Worm (Caenorhabditis elegans): Measurements from ENCODE around the gene lgmn-1.

Gene lgmn-1

DNA sequence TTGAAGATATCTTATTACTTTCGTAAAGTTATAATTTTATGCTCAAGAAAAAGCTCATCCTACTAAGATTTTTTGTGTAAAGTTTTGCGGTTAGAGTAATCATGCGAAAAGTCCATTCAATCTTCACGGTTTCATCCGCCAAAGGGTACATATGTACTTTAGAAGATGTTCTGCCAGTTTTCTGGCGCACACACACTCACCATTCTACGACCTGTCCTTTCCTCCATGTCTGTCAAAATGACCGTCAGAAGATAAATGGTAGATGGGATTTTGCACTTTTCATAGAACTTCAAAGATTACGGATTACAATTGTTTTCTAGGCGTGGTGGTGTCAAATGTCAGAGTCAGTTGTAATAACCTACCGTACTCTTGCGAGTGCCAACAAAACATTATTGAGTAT is 24.6 kb downstream of the lgmn-1 start:
- TF ChIP-seq mef-2 (tag; optimal IDR thresholded peaks at IDR 0.05) (no peak), sup-37 (GFP tag; optimal IDR thresholded peaks at IDR 0.05) (no peak), mep-1 (tag; optimal IDR thresholded peaks at IDR 0.05) (no peak), C04F5.9 (tag; optimal IDR thresholded peaks at IDR 0.05) (no peak), sptf-1 (tag; optimal IDR thresholded peaks at IDR 0.05) (no peak)

DNA sequence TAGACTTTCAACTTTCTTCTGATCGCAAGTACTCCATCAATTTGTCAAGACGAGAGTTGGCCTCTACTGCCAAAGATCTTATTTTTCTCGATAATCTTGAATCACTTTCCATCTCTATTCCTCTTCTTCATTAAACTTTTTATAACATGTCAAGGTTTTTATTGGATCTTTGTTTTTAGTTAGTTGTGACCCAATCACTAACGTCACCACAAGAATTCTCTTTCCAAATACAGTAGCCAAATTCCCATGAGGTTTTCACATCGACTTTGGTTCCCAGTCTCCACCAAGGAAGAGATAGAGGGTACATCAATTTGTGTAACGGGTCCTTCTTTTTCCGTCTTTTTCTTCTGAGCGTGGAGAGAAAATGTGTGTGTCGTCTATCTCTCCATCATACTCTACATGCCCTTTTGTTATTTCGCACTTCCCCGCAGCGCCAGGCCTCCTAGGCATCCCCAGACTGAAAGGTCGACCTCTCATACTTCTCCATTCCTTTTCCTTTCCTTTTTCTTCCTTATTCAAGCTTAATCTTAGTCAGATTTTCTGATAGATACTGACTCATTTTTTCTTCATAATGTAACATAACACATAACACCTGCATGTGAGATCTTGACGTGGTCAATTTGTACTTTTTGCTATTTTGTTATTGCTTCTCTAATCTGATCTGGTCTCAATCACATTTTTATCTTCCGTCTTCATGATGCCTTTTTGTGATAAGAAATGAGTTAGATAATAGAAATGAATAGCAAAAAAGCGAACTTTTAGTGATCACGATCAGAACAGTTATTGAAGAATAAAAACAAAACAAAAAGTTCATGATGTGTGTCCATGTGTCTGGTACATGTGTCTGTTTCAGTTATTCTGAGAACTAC is 26.4 kb downstream of the lgmn-1 start:
- peak; percentile 74 for TF ChIP-seq nhr-85 (tag)
- TF ChIP-seq lin-35 (GFP tag; optimal IDR thresholded peaks at IDR 0.05): peak in 1 of 2 experiments; percentile 9
- peak; percentile 45 for TF ChIP-seq mep-1 (tag; optimal IDR thresholded peaks at IDR 0.05)
- TF ChIP-seq sox-4 (tag; optimal IDR thresholded peaks at IDR 0.05): no peak
- no peak for TF ChIP-seq efl-1 (optimal IDR thresholded peaks at IDR 0.05)
- peak in 1 of 2 experiments; percentile 6 for TF ChIP-seq efl-1 (GFP tag; optimal IDR thresholded peaks at IDR 0.05 in 1 of 2)
- TF ChIP-seq egl-27 (tag; optimal IDR thresholded peaks at IDR 0.05): no peak
- no peak for TF ChIP-seq ceh-88 (GFP tag; IDR thresholded peaks at IDR 0.05)
- TF ChIP-seq ceh-82 (tag; optimal IDR thresholded peaks at IDR 0.05): peak in 1 of 3 experiments; percentile 19
- TF ChIP-seq dsc-1 (tag; optimal IDR thresholded peaks at IDR 0.05): peak; percentile 9
- TF ChIP-seq lin-14 (GFP tag; optimal IDR thresholded peaks at IDR 0.05): peak; percentile 67
- TF ChIP-seq lsy-2 (tag; optimal IDR thresholded peaks at IDR 0.05): peak in 1 of 2 experiments; percentile 26
- no peak for TF ChIP-seq xbp-1 (tag; optimal IDR thresholded peaks at IDR 0.05)
- peak; percentile 9 for TF ChIP-seq rnt-1 (tag; optimal IDR thresholded peaks at IDR 0.05)
- no peak for TF ChIP-seq aha-1 (tag; optimal IDR thresholded peaks at IDR 0.05)

DNA sequence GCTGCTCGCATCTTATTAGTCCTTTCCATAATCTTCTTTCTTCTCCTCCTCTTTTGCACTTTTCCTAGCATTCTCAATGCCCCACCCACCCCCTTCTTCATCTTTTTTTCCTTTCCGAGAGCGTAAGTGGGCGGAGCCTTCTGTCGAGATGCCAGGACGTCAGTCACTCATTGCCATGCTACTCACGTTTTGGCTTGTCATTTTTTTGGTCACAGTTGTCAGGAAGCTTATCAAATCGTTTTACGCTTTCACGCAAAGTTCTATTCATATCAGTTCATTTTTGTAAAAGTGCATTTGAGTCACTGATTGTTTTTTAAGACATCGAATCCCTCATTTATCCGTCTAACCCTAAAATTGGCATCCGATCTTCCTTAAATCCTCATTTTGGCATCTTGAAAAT is 27.2 kb downstream of the lgmn-1 start:
- TF ChIP-seq efl-1 (optimal IDR thresholded peaks at IDR 0.05) (no peak), efl-1 (GFP tag; optimal IDR thresholded peaks at IDR 0.05 in 1 of 2) (peak in 1 of 2 experiments; percentile 16), lin-14 (GFP tag; optimal IDR thresholded peaks at IDR 0.05) (peak; percentile 53), blmp-1 (tag; optimal IDR thresholded peaks at IDR 0.05) (peak; percentile 11), lin-15B (tag; optimal IDR thresholded peaks at IDR 0.05) (no peak), dsc-1 (tag; optimal IDR thresholded peaks at IDR 0.05) (no peak), ceh-90 (tag; optimal IDR thresholded peaks at IDR 0.05) (no peak), fkh-8 (tag; optimal IDR thresholded peaks at IDR 0.05) (peak; percentile 5)

DNA sequence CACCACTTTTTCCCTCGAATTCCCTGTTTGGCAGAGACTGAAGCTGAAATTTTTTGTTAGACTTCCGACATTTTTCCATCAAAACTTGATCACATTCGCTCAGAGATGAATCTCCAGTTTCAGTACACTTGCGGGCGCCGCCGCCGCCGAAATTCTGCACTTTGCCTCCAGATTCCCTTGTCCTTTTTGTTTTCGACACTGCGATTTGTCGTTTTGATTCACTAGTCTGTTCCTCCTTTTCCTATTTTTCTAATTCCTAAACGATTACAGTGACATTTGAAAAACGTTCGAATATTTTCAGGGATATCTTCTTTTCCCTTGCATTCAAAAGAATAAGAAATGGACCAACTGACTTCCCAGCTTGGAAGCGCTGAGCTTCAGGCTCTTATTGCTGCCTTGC is 27.9 kb downstream of the lgmn-1 start, which contains the start of gene F45D3.2:
Gene F45D3.2, plus strand, starts transcription at position 301 of the 400 bp plus-strand sequence.
- TF ChIP-seq alr-1 (tag; optimal IDR thresholded peaks at IDR 0.05; ENCODE audit: borderline replicate concordance) (no peak), skn-1 (tag; optimal IDR thresholded peaks at IDR 0.05) (no peak), vab-15 (tag; optimal IDR thresholded peaks at IDR 0.05) (no peak), nhr-28 (tag; optimal IDR thresholded peaks at IDR 0.05) (no peak), mef-2 (tag; optimal IDR thresholded peaks at IDR 0.05) (no peak), efl-1 (optimal IDR thresholded peaks at IDR 0.05) (no peak), efl-1 (GFP tag; optimal IDR thresholded peaks at IDR 0.05 in 1 of 2) (no peak), egl-27 (tag; optimal IDR thresholded peaks at IDR 0.05) (no peak), lin-13 (GFP tag; optimal IDR thresholded peaks at IDR 0.05) (no peak), ces-1 (GFP tag; optimal IDR thresholded peaks at IDR 0.05) (no peak), unc-30 (tag; optimal IDR thresholded peaks at IDR 0.05) (no peak)

DNA sequence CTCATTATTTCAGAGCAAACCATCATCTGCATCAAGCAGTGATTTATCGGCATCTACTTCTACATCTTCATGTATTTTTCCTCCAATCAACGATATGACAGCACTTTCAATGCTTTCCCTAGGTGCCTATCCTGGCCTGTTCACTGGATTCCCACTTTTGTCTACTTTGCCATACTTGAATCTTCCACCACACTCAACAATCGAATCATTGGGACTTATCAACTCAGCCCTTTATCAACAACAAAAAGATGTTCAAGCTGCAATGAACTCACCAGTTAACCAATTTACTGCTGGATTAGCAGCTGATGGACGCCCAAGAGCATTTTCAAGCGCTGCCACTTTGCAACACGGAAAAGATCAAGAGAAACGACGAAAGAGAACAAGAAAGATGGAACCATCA is 28.4 kb downstream of the lgmn-1 start:
- TF ChIP-seq grh-1 (GFP tag; IDR thresholded peaks at IDR 0.05): no peak
- no peak for TF ChIP-seq nhr-12 (tag; optimal IDR thresholded peaks at IDR 0.05)
- no peak for TF ChIP-seq egl-13 (tag; optimal IDR thresholded peaks at IDR 0.05)
- no peak for TF ChIP-seq lin-13 (GFP tag; optimal IDR thresholded peaks at IDR 0.05)
- no peak for TF ChIP-seq vab-15 (tag; optimal IDR thresholded peaks at IDR 0.05)
- no peak for TF ChIP-seq ceh-82 (tag; optimal IDR thresholded peaks at IDR 0.05)
- TF ChIP-seq ztf-11 (tag; optimal IDR thresholded peaks at IDR 0.05): no peak
- TF ChIP-seq efl-1 (optimal IDR thresholded peaks at IDR 0.05): no peak
- TF ChIP-seq efl-1 (GFP tag; optimal IDR thresholded peaks at IDR 0.05 in 1 of 2): no peak
- no peak for TF ChIP-seq nhr-76 (tag; optimal IDR thresholded peaks at IDR 0.05)
- no peak for TF ChIP-seq fkh-8 (tag; optimal IDR thresholded peaks at IDR 0.05)
- TF ChIP-seq ets-5 (GFP tag; IDR thresholded peaks at IDR 0.05): no peak
- TF ChIP-seq zag-1 (tag; optimal IDR thresholded peaks at IDR 0.05): no peak
- TF ChIP-seq jun-1 (tag; optimal IDR thresholded peaks at IDR 0.05): no peak
- no peak for TF ChIP-seq aha-1 (tag; optimal IDR thresholded peaks at IDR 0.05)

Measured in whole organism, L1 larva.